Fruit fly (Drosophila melanogaster) whole organism, prepupa: Measurements from ENCODE around the gene Set8.
A peak's percentile ranks its signal among the peaks of the same experiment; 100 is the strongest.

Experiments
- Blimp-1 ChIP-seq: fragments of 200-800 bp; sonication (Bioruptor generic); optimal IDR thresholded peaks from 3 replicates; lab custom pipeline; 2017; ENCODE audit warnings: missing biosample characterization, missing genetic modification characterization, mild to moderate bottlenecking, moderate library complexity, missing genetic modification reagents
- CG10669 ChIP-seq: fragments of 200-800 bp; sonication (Bioruptor generic); optimal IDR thresholded peaks from 3 replicates; lab custom pipeline; 2018; ENCODE audit warnings: missing biosample characterization, mild to moderate bottlenecking, missing genetic modification characterization, moderate library complexity
- CG11294 ChIP-seq: fragments of 200-800 bp; sonication (Bioruptor generic); IDR thresholded peaks from 2 replicates; pipeline ENCODE4 v1.3.6; 2022; ENCODE audit warnings: missing biosample characterization, missing genetic modification characterization
- CG15336 ChIP-seq: fragments of 200-800 bp; sonication (Bioruptor generic); IDR thresholded peaks from 2 replicates; pipeline ENCODE4 v1.3.6; 2022; ENCODE audit warnings: missing biosample characterization, missing genetic modification characterization
- CG1621 ChIP-seq: fragments of 200-800 bp; sonication (Bioruptor generic); optimal IDR thresholded peaks from 3 replicates; lab custom pipeline; 2018; ENCODE audit warnings: missing biosample characterization, mild to moderate bottlenecking, missing genetic modification characterization
- CG3032 ChIP-seq: fragments of 200-800 bp; optimal IDR thresholded peaks from 2 replicates; lab custom pipeline; 2019; ENCODE audit warnings: missing biosample characterization, mild to moderate bottlenecking, missing genetic modification characterization, moderate library complexity
- CG31627 ChIP-seq: fragments of 200-800 bp; sonication (Bioruptor generic); optimal IDR thresholded peaks from 3 replicates; lab custom pipeline; 2016; ENCODE audit warnings: missing biosample characterization, missing genetic modification characterization
- CG32006 ChIP-seq: fragments of 200-800 bp; sonication (Bioruptor generic); optimal IDR thresholded peaks from 3 replicates; lab custom pipeline; 2017; ENCODE audit warnings: missing biosample characterization, mild to moderate bottlenecking, missing genetic modification characterization
- CG34406 ChIP-seq: fragments of 200-800 bp; sonication (Bioruptor generic); optimal IDR thresholded peaks from 3 replicates; lab custom pipeline; 2016; ENCODE audit warnings: missing biosample characterization, missing genetic modification characterization
- CG3919 ChIP-seq: fragments of 200-800 bp; sonication (Bioruptor generic); optimal IDR thresholded peaks from 3 replicates; lab custom pipeline; 2016; ENCODE audit warnings: missing biosample characterization, missing genetic modification characterization
- CG4318 ChIP-seq: fragments of 200-800 bp; sonication (Bioruptor generic); optimal IDR thresholded peaks from 3 replicates; lab custom pipeline; 2017; ENCODE audit warnings: missing biosample characterization, mild to moderate bottlenecking, missing genetic modification characterization
- CG6792 ChIP-seq: fragments of 200-800 bp; sonication (Bioruptor generic); optimal IDR thresholded peaks from 3 replicates; lab custom pipeline; 2016; ENCODE audit warnings: missing biosample characterization, missing genetic modification characterization
- CG6854 ChIP-seq: fragments of 200-800 bp; sonication (Bioruptor generic); optimal IDR thresholded peaks from 2 replicates; lab custom pipeline; 2017; ENCODE audit warnings: missing biosample characterization, mild to moderate bottlenecking, missing genetic modification characterization
- CG7368 ChIP-seq: fragments of 200-800 bp; sonication (Bioruptor generic); optimal IDR thresholded peaks from 3 replicates; lab custom pipeline; 2016; ENCODE audit warnings: missing biosample characterization, missing genetic modification characterization
- CG8319 ChIP-seq: fragments of 200-800 bp; sonication (Bioruptor generic); optimal IDR thresholded peaks from 3 replicates; lab custom pipeline; 2016; ENCODE audit warnings: missing biosample characterization, missing genetic modification characterization
- CG8632 ChIP-seq: fragments of 200-800 bp; sonication (Bioruptor generic); optimal IDR thresholded peaks from 3 replicates; lab custom pipeline; 2016; ENCODE audit warnings: missing biosample characterization, missing genetic modification characterization
- CG9139 ChIP-seq: fragments of 200-800 bp; sonication (Bioruptor generic); optimal IDR thresholded peaks from 3 replicates; lab custom pipeline; 2017; ENCODE audit warnings: missing biosample characterization, mild to moderate bottlenecking, missing genetic modification characterization
- Eip75B ChIP-seq: fragments of 200-800 bp; sonication (Bioruptor generic); optimal IDR thresholded peaks from 3 replicates; lab custom pipeline; 2016; ENCODE audit warnings: missing biosample characterization, missing genetic modification characterization
- Eip78C ChIP-seq: fragments of 200-800 bp; sonication (Bioruptor generic); peaks from one replicate; lab custom pipeline; 2016; ENCODE audit warnings: missing biosample characterization, missing genetic modification characterization
- Eip93F ChIP-seq: fragments of 200-800 bp; sonication (Bioruptor generic); optimal IDR thresholded peaks from 2 replicates; lab custom pipeline; 2016; ENCODE audit warnings: missing biosample characterization, mild to moderate bottlenecking, missing genetic modification characterization
- Ets21C ChIP-seq: fragments of 200-800 bp; sonication (Bioruptor generic); optimal IDR thresholded peaks from 3 replicates; lab custom pipeline; 2016; ENCODE audit warnings: missing biosample characterization, missing genetic modification characterization
- Ets96B ChIP-seq: fragments of 200-800 bp; optimal IDR thresholded peaks from 2 replicates; lab custom pipeline; 2019; ENCODE audit warnings: missing biosample characterization, mild to moderate bottlenecking, missing genetic modification characterization, moderate library complexity
- Gug ChIP-seq: fragments of 200-800 bp; sonication (Bioruptor generic); IDR thresholded peaks from 2 replicates; pipeline ENCODE4 v1.3.6; 2022; ENCODE audit warnings: missing biosample characterization, missing genetic modification characterization
- Hr38 ChIP-seq: sonication (Bioruptor generic); optimal IDR thresholded peaks from 2 replicates; lab custom pipeline; 2016; ENCODE audit warnings: missing biosample characterization, missing genetic modification characterization
- Hr39 ChIP-seq: fragments of 200-800 bp; sonication (Bioruptor generic); optimal IDR thresholded peaks from 2 replicates; lab custom pipeline; 2016; ENCODE audit warnings: missing biosample characterization, missing genetic modification characterization
- Lpt ChIP-seq: fragments of 200-800 bp; sonication (Bioruptor generic); optimal IDR thresholded peaks from 3 replicates; lab custom pipeline; 2016; ENCODE audit warnings: missing biosample characterization, missing genetic modification characterization
- Met ChIP-seq: fragments of 200-800 bp; sonication (Bioruptor generic); optimal IDR thresholded peaks from 3 replicates; lab custom pipeline; 2016; ENCODE audit warnings: missing biosample characterization, missing genetic modification characterization
- OdsH ChIP-seq: fragments of 200-800 bp; sonication (Bioruptor generic); optimal IDR thresholded peaks from 3 replicates; lab custom pipeline; 2016; ENCODE audit warnings: missing biosample characterization, missing genetic modification characterization
- Smox ChIP-seq: fragments of 200-800 bp; sonication (Bioruptor generic); optimal IDR thresholded peaks from 3 replicates; lab custom pipeline; 2016; ENCODE audit warnings: missing biosample characterization, missing genetic modification characterization
- Sox102F ChIP-seq: fragments of 200-800 bp; sonication (Bioruptor generic); optimal IDR thresholded peaks from 2 replicates; lab custom pipeline; 2016; ENCODE audit warnings: missing biosample characterization, mild to moderate bottlenecking, missing genetic modification characterization
- Sox14 ChIP-seq: fragments of 200-800 bp; sonication (Bioruptor generic); optimal IDR thresholded peaks from 3 replicates; lab custom pipeline; 2016; ENCODE audit warnings: missing biosample characterization, missing genetic modification characterization
- Sox15 ChIP-seq: fragments of 200-800 bp; sonication (Bioruptor generic); optimal IDR thresholded peaks from 3 replicates; lab custom pipeline; 2016; ENCODE audit warnings: missing biosample characterization, missing genetic modification characterization
- achi ChIP-seq: fragments of 200-800 bp; sonication (Bioruptor generic); optimal IDR thresholded peaks from 3 replicates; lab custom pipeline; 2016; ENCODE audit warnings: missing biosample characterization, missing genetic modification characterization
- acj6 ChIP-seq: fragments of 200-800 bp; sonication (Bioruptor generic); optimal IDR thresholded peaks from 3 replicates; lab custom pipeline; 2016; ENCODE audit warnings: missing biosample characterization, missing genetic modification characterization
- cyc ChIP-seq: fragments of 200-800 bp; sonication (Bioruptor generic); optimal IDR thresholded peaks from 3 replicates; lab custom pipeline; 2016; ENCODE audit warnings: missing biosample characterization, missing genetic modification characterization
- dac ChIP-seq: fragments of 200-800 bp; sonication (Bioruptor generic); optimal IDR thresholded peaks from 2 replicates; lab custom pipeline; 2017; ENCODE audit warnings: missing biosample characterization, mild to moderate bottlenecking, missing genetic modification characterization
- dsx ChIP-seq: fragments of 200-800 bp; optimal IDR thresholded peaks from 3 replicates; lab custom pipeline; 2019; ENCODE audit warnings: missing biosample characterization, mild to moderate bottlenecking, missing genetic modification characterization, moderate library complexity; ENCODE audit not compliant: poor library complexity, severe bottlenecking
- eg ChIP-seq: fragments of 200-800 bp; sonication (Bioruptor generic); IDR thresholded peaks from 3 replicates; pipeline ENCODE4 v1.3.6; 2022; ENCODE audit warnings: missing biosample characterization, missing genetic modification characterization
- fd59A ChIP-seq: fragments of 200-800 bp; sonication (Bioruptor generic); optimal IDR thresholded peaks from 2 replicates; lab custom pipeline; 2017; ENCODE audit warnings: missing biosample characterization, mild to moderate bottlenecking, missing genetic modification characterization, missing genetic modification reagents
- fkh ChIP-seq: fragments of 200-800 bp; sonication (Bioruptor generic); optimal IDR thresholded peaks from 3 replicates; lab custom pipeline; 2017; ENCODE audit warnings: missing biosample characterization, mild to moderate bottlenecking, missing genetic modification characterization, moderate library complexity
- lz ChIP-seq: fragments of 200-800 bp; sonication (Bioruptor generic); optimal IDR thresholded peaks from 3 replicates; lab custom pipeline; 2016; ENCODE audit warnings: missing biosample characterization, missing genetic modification characterization
- net ChIP-seq: fragments of 200-800 bp; sonication (Bioruptor generic); optimal IDR thresholded peaks from 3 replicates; lab custom pipeline; 2016; ENCODE audit warnings: missing biosample characterization, missing genetic modification characterization
- pdm3 ChIP-seq: fragments of 200-800 bp; sonication (Bioruptor generic); optimal IDR thresholded peaks from 3 replicates; lab custom pipeline; 2016; ENCODE audit warnings: missing biosample characterization, missing genetic modification characterization
- salr ChIP-seq, 2 experiments: fragments of 200-800 bp; sonication (Bioruptor generic); optimal IDR thresholded peaks; 3 replicates each; lab custom pipeline; 2016 to 2018; ENCODE audit warnings: missing biosample characterization in 2 of 2, missing genetic modification characterization in 2 of 2, mild to moderate bottlenecking in 1 of 2
- spab ChIP-seq: fragments of 200-800 bp; sonication (Bioruptor generic); optimal IDR thresholded peaks from 2 replicates; lab custom pipeline; 2017; ENCODE audit warnings: missing biosample characterization, mild to moderate bottlenecking, missing genetic modification characterization, missing genetic modification reagents
- ss ChIP-seq, 2 experiments: fragments of 200-800 bp; sonication (Bioruptor generic); optimal IDR thresholded peaks; 2 replicates in 1 of 2; 3 replicates in 1 of 2; lab custom pipeline; 2017 to 2018; ENCODE audit warnings: mild to moderate bottlenecking in 2 of 2, missing biosample characterization in 2 of 2, missing genetic modification characterization in 2 of 2, moderate library complexity in 1 of 2
- vri ChIP-seq: fragments of 200-800 bp; sonication (Bioruptor generic); optimal IDR thresholded peaks from 3 replicates; lab custom pipeline; 2016; ENCODE audit warnings: missing biosample characterization, mild to moderate bottlenecking, missing genetic modification characterization

The Set8 gene

dm6 chr3R:14283042-14283626 lies 32.7 kb upstream of the Set8 start (continued):
- TF ChIP-seq spab (GFP tag; lab: Kevin White, UChicago) (no peak), CG9139 (GFP tag; lab: Kevin White, UChicago) (no peak), CG7368 (GFP tag; lab: Kevin White, UChicago) (peak; percentile 39), CG31627 (GFP tag; lab: Kevin White, UChicago) (peak; percentile 88), CG15336 (GFP tag; lab: Robert Waterston, UW) (no peak), CG32006 (GFP tag; lab: Kevin White, UChicago) (peak; percentile 91), net (GFP tag; lab: Kevin White, UChicago) (peak; percentile 76), CG6854 (GFP tag; lab: Kevin White, UChicago) (no peak), CG11294 (no peak), Eip78C (GFP tag; lab: Kevin White, UChicago) (peak; percentile 97), Blimp-1 (GFP tag; lab: Kevin White, UChicago) (no peak), Sox102F (GFP tag; lab: Kevin White, UChicago) (peak; percentile 84), ss (GFP tag; optimal IDR thresholded peaks at IDR 0.05; lab: Kevin White, UChicago) (peak in 1 of 2 experiments; percentile 58), lz (GFP tag; lab: Kevin White, UChicago) (peak; percentile 83), fkh (no peak), Eip93F (GFP tag; lab: Kevin White, UChicago) (no peak), CG3919 (GFP tag; lab: Kevin White, UChicago) (peak; percentile 53), achi (GFP tag; lab: Kevin White, UChicago) (peak; percentile 74), fd59A (GFP tag; lab: Kevin White, UChicago) (peak; percentile 41), CG8632 (GFP tag; lab: Kevin White, UChicago) (peak; percentile 77), Eip75B (peak; percentile 57), OdsH (GFP tag; lab: Kevin White, UChicago) (peak; percentile 86), pdm3 (GFP tag; lab: Kevin White, UChicago) (peak; percentile 85), Sox15 (GFP tag; lab: Kevin White, UChicago) (peak; percentile 80), Ets21C (GFP tag; lab: Kevin White, UChicago) (peak; percentile 74), Smox (peak; percentile 87), Gug (GFP tag; lab: Robert Waterston, UW) (no peak), Hr39 (GFP tag; lab: Kevin White, UChicago) (peak; percentile 91), CG1621 (no peak), Sox14 (peak; percentile 86), CG10669 (GFP tag; lab: Kevin White, UChicago) (peak; percentile 38), acj6 (GFP tag; lab: Kevin White, UChicago) (peak; percentile 81), cyc (GFP tag; lab: Kevin White, UChicago) (peak; percentile 73), vri (GFP tag; lab: Kevin White, UChicago) (peak; percentile 58), CG4318 (peak; percentile 88), eg (GFP tag; lab: Robert Waterston, UW) (no peak), salr (GFP tag; optimal IDR thresholded peaks at IDR 0.05; lab: Kevin White, UChicago) (peak; percentile 33 to 75), CG6792 (GFP tag; lab: Kevin White, UChicago) (peak; percentile 54), Hr38 (GFP tag; lab: Kevin White, UChicago) (no peak)

dm6 chr3R:14283754-14284421 lies 31.9 kb upstream of the Set8 start:
- TF ChIP-seq vri (GFP tag; lab: Kevin White, UChicago) (peak; percentile 95), Ets96B (tag; lab: Kevin White, UChicago) (peak; percentile 96), CG3032 (peak; percentile 95), dac (peak; percentile 92), Lpt (GFP tag; lab: Kevin White, UChicago) (peak; percentile 98), pdm3 (GFP tag; lab: Kevin White, UChicago) (peak; percentile 98), Eip75B (peak; percentile 96), Hr38 (GFP tag; lab: Kevin White, UChicago) (no peak), Hr39 (GFP tag; lab: Kevin White, UChicago) (peak; percentile 97), OdsH (GFP tag; lab: Kevin White, UChicago) (peak; percentile 99), spab (GFP tag; lab: Kevin White, UChicago) (peak; percentile 92), dsx (GFP tag; lab: Kevin White, UChicago) (peak; percentile 95), Eip93F (GFP tag; lab: Kevin White, UChicago) (peak; percentile 90), Eip78C (GFP tag; lab: Kevin White, UChicago) (peak; percentile 100), CG34406 (peak; percentile 98), eg (GFP tag; lab: Robert Waterston, UW) (no peak), Sox15 (GFP tag; lab: Kevin White, UChicago) (peak; percentile 97), CG7368 (GFP tag; lab: Kevin White, UChicago) (peak; percentile 97), CG9139 (GFP tag; lab: Kevin White, UChicago) (peak; percentile 86), Met (GFP tag; lab: Kevin White, UChicago) (peak; percentile 98), CG8319 (GFP tag; lab: Kevin White, UChicago) (peak; percentile 97)
